Worm (Caenorhabditis elegans) whole organism, mixed stage, embryonic: ENCODE results near the gene math-25.

ENCODE experiments used
- M03D4.4 ChIP-seq: sonication (generic microtip); optimal IDR thresholded peaks from 2 replicates; lab custom pipeline; 2017; ENCODE audit warnings: mild to moderate bottlenecking, missing genetic modification characterization, missing compliant biosample characterization
- bed-3 ChIP-seq: fragments of 200-800 bp; sonication (Bioruptor generic); optimal IDR thresholded peaks from 3 replicates; lab custom pipeline; 2018; ENCODE audit warnings: mild to moderate bottlenecking, missing genetic modification characterization, moderate library complexity, missing compliant biosample characterization
- blmp-1 ChIP-seq: fragments of 150-350 bp; optimal IDR thresholded peaks from 2 replicates; lab custom pipeline; 2014; ENCODE audit warnings: missing biosample characterization, missing genetic modification characterization
- ceh-39 ChIP-seq: fragments of 150-350 bp; optimal IDR thresholded peaks from 2 replicates; lab custom pipeline; 2014; ENCODE audit warnings: missing biosample characterization, missing genetic modification characterization
- ceh-43 ChIP-seq: fragments of 200-800 bp; sonication (Bioruptor generic); optimal IDR thresholded peaks from 2 replicates; lab custom pipeline; 2018; ENCODE audit warnings: mild to moderate bottlenecking, missing genetic modification characterization, moderate library complexity, missing compliant biosample characterization
- ceh-83 ChIP-seq: fragments of 200-800 bp; sonication (Bioruptor generic); optimal IDR thresholded peaks from 2 replicates; lab custom pipeline; 2018; ENCODE audit warnings: mild to moderate bottlenecking, missing genetic modification characterization, missing compliant biosample characterization
- ces-1 ChIP-seq: fragments of 150-350 bp; optimal IDR thresholded peaks from 2 replicates; lab custom pipeline; 2014; ENCODE audit warnings: missing biosample characterization, missing genetic modification reagents, missing genetic modification characterization
- cnd-1 ChIP-seq: fragments of 200-800 bp; sonication (Bioruptor generic); optimal IDR thresholded peaks from 2 replicates; lab custom pipeline; 2018; ENCODE audit warnings: mild to moderate bottlenecking, missing genetic modification characterization, missing compliant biosample characterization
- drap-1 ChIP-seq: fragments of 200-800 bp; sonication (Bioruptor generic); optimal IDR thresholded peaks from 3 replicates; lab custom pipeline; 2018; ENCODE audit warnings: mild to moderate bottlenecking, missing genetic modification characterization, missing compliant biosample characterization
- elt-1 ChIP-seq: sonication (generic microtip); optimal IDR thresholded peaks from 2 replicates; lab custom pipeline; 2017; ENCODE audit warnings: missing genetic modification characterization, mild to moderate bottlenecking, missing compliant biosample characterization, antibody characterized with exemption, moderate library complexity, borderline replicate concordance; ENCODE audit not compliant: insufficient read depth
- elt-3 ChIP-seq: fragments of 150-350 bp; optimal IDR thresholded peaks from 2 replicates; lab custom pipeline; 2014; ENCODE audit warnings: missing biosample characterization, missing genetic modification characterization
- flh-1 ChIP-seq: fragments of 200-800 bp; sonication (Bioruptor generic); optimal IDR thresholded peaks from 2 replicates; lab custom pipeline; 2018; ENCODE audit warnings: mild to moderate bottlenecking, missing genetic modification characterization, moderate library complexity, missing compliant biosample characterization
- ham-2 ChIP-seq: fragments of 200-800 bp; sonication (Bioruptor generic); optimal IDR thresholded peaks from 2 replicates; lab custom pipeline; 2018; ENCODE audit warnings: mild to moderate bottlenecking, missing genetic modification characterization, missing compliant biosample characterization
- hlh-1 ChIP-seq: fragments of 150-350 bp; optimal IDR thresholded peaks from 2 replicates; lab custom pipeline; 2014; ENCODE audit warnings: missing biosample characterization, missing genetic modification reagents, missing genetic modification characterization
- lin-13 ChIP-seq: fragments of 150-350 bp; optimal IDR thresholded peaks from 2 replicates; lab custom pipeline; 2014; ENCODE audit warnings: missing biosample characterization, missing genetic modification characterization
- lin-32 ChIP-seq: fragments of 200-800 bp; sonication (Bioruptor generic); optimal IDR thresholded peaks from 2 replicates; lab custom pipeline; 2018; ENCODE audit warnings: mild to moderate bottlenecking, missing genetic modification characterization, missing compliant biosample characterization
- mab-5 ChIP-seq: fragments of 150-350 bp; optimal IDR thresholded peaks from 2 replicates; lab custom pipeline; 2014; ENCODE audit warnings: missing biosample characterization, missing genetic modification characterization
- mep-1 ChIP-seq: fragments of 150-350 bp; optimal IDR thresholded peaks from 2 replicates; lab custom pipeline; 2017; ENCODE audit warnings: missing biosample characterization, missing genetic modification reagents, missing genetic modification characterization, inconsistent platforms
- mls-2 ChIP-seq: sonication (generic microtip); optimal IDR thresholded peaks from 2 replicates; lab custom pipeline; 2016; ENCODE audit warnings: mild to moderate bottlenecking, missing genetic modification characterization, moderate library complexity, missing compliant biosample characterization
- nhr-2 ChIP-seq: fragments of 150-350 bp; optimal IDR thresholded peaks from 2 replicates; lab custom pipeline; 2014; ENCODE audit warnings: missing biosample characterization, missing genetic modification characterization
- nhr-237 ChIP-seq: fragments of 150-350 bp; optimal IDR thresholded peaks from 2 replicates; lab custom pipeline; 2014; ENCODE audit warnings: missing biosample characterization, missing genetic modification characterization
- nhr-28 ChIP-seq: fragments of 150-350 bp; optimal IDR thresholded peaks from 2 replicates; lab custom pipeline; 2014; ENCODE audit warnings: missing biosample characterization, missing genetic modification characterization
- nhr-76 ChIP-seq: sonication (generic microtip); optimal IDR thresholded peaks from 2 replicates; lab custom pipeline; 2017; ENCODE audit warnings: missing biosample characterization, missing genetic modification characterization
- pha-4 ChIP-seq: fragments of 150-350 bp; optimal IDR thresholded peaks from 2 replicates; lab custom pipeline; 2018; ENCODE audit warnings: missing biosample characterization, missing genetic modification reagents, missing genetic modification characterization
- sem-2 ChIP-seq: fragments of 200-800 bp; sonication (Bioruptor generic); optimal IDR thresholded peaks from 2 replicates; lab custom pipeline; 2018; ENCODE audit warnings: mild to moderate bottlenecking, missing genetic modification characterization, missing compliant biosample characterization
- snpc-4 ChIP-seq: fragments of 150-350 bp; optimal IDR thresholded peaks from 2 replicates; lab custom pipeline; 2014; ENCODE audit warnings: missing biosample characterization, missing genetic modification characterization
- tbx-8 ChIP-seq: fragments of 200-800 bp; sonication (Bioruptor generic); optimal IDR thresholded peaks from 2 replicates; lab custom pipeline; 2018; ENCODE audit warnings: mild to moderate bottlenecking, missing genetic modification characterization, moderate library complexity, missing compliant biosample characterization
- unc-120 ChIP-seq: sonication (generic microtip); optimal IDR thresholded peaks from 2 replicates; lab custom pipeline; 2017; ENCODE audit warnings: missing genetic modification characterization, missing compliant biosample characterization; ENCODE audit not compliant: poor library complexity, severe bottlenecking
- unc-39 ChIP-seq: fragments of 150-350 bp; optimal IDR thresholded peaks from 2 replicates; lab custom pipeline; 2014; ENCODE audit warnings: missing biosample characterization, missing genetic modification characterization
- unc-62 ChIP-seq: fragments of 150-350 bp; optimal IDR thresholded peaks from 2 replicates; lab custom pipeline; 2014; ENCODE audit warnings: missing biosample characterization, missing genetic modification reagents, missing genetic modification characterization
- zip-8 ChIP-seq: fragments of 150-350 bp; optimal IDR thresholded peaks from 2 replicates; lab custom pipeline; 2014; ENCODE audit warnings: missing biosample characterization, missing genetic modification characterization
- ztf-11 ChIP-seq: fragments of 150-350 bp; optimal IDR thresholded peaks from 2 replicates; lab custom pipeline; 2014; ENCODE audit warnings: missing biosample characterization, missing genetic modification characterization

The math-25 gene

ce11 chrII:1899934-1900333 is 4.1 kb downstream of the math-25 start, which contains the start of gene math-24:
math-24 (plus strand) TSS chrII:1900234.
- TF ChIP-seq lin-13 (tag; lab: Kevin White, UChicago) (no peak), ceh-83 (GFP tag; lab: Kevin White, UChicago) (no peak), ces-1 (GFP tag; lab: Kevin White, UChicago) (no peak), nhr-237 (no peak), snpc-4 (tag; lab: Kevin White, UChicago) (no peak), M03D4.4 (tag; lab: Kevin White, UChicago) (no peak), nhr-2 (no peak), ham-2 (GFP tag; lab: Kevin White, UChicago) (no peak), mep-1 (tag; lab: Kevin White, UChicago) (no peak), flh-1 (no peak), elt-3 (tag; lab: Kevin White, UChicago) (no peak), tbx-8 (GFP tag; lab: Kevin White, UChicago) (no peak), mab-5 (tag; lab: Kevin White, UChicago) (no peak), ztf-11 (tag; lab: Kevin White, UChicago) (no peak), mls-2 (tag; lab: Kevin White, UChicago) (no peak), unc-39 (tag; lab: Kevin White, UChicago) (no peak), nhr-28 (tag; lab: Kevin White, UChicago) (no peak), bed-3 (GFP tag; lab: Kevin White, UChicago) (no peak)
- TF ChIP-seq, all 35 proteins: peak for 0

- no peak for TF ChIP-seq cnd-1 (tag; lab: Kevin White, UChicago)
These were observed 6.1 kb downstream of the math-25 start, which contains the start of gene math-23 for ce11 chrII:1901981-1902380. math-23 (plus strand) TSS chrII:1902281.

ce11 chrII:1905104-1905503 is 9.2 kb downstream of the math-25 start, which contains the start of gene math-22:
math-22 (plus strand) TSS chrII:1905404.
- TF ChIP-seq pha-4 = no peak
- no peak for TF ChIP-seq mls-2 (tag; lab: Kevin White, UChicago)
- TF ChIP-seq M03D4.4 (tag; lab: Kevin White, UChicago) = no peak
- no peak for TF ChIP-seq ztf-11 (tag; lab: Kevin White, UChicago)
- TF ChIP-seq zip-8 (tag; lab: Kevin White, UChicago) = no peak
- no peak for TF ChIP-seq mab-5 (tag; lab: Kevin White, UChicago)
- TF ChIP-seq nhr-2 = no peak
- TF ChIP-seq unc-39 (tag; lab: Kevin White, UChicago) = no peak
- no peak for TF ChIP-seq lin-13 (tag; lab: Kevin White, UChicago)
- TF ChIP-seq blmp-1 (tag; lab: Kevin White, UChicago) = no peak
- TF ChIP-seq elt-3 (tag; lab: Kevin White, UChicago) = no peak
- TF ChIP-seq bed-3 (GFP tag; lab: Kevin White, UChicago) = no peak
- TF ChIP-seq unc-120 (tag; lab: Kevin White, UChicago) = no peak
- no peak for TF ChIP-seq sem-2
- no peak for TF ChIP-seq hlh-1
- no peak for TF ChIP-seq ceh-43 (GFP tag; lab: Kevin White, UChicago)
- TF ChIP-seq, all 35 proteins: peak for 0

ce11 chrII:1912741-1913140 is 16.9 kb downstream of the math-25 start, which contains the start of gene math-31:
math-31 (minus strand) TSS chrII:1912841.
- no peak for TF ChIP-seq unc-39 (tag; lab: Kevin White, UChicago)
- TF ChIP-seq nhr-237 = no peak
- TF ChIP-seq mls-2 (tag; lab: Kevin White, UChicago) = no peak
- no peak for TF ChIP-seq zip-8 (tag; lab: Kevin White, UChicago)
- TF ChIP-seq bed-3 (GFP tag; lab: Kevin White, UChicago) = no peak
- no peak for TF ChIP-seq ceh-39 (tag; lab: Kevin White, UChicago)
- no peak for TF ChIP-seq elt-1 (tag; lab: Kevin White, UChicago)
- TF ChIP-seq unc-62 = no peak
- no peak for TF ChIP-seq nhr-76 (tag; lab: Kevin White, UChicago)
- no peak for TF ChIP-seq nhr-28 (tag; lab: Kevin White, UChicago)
- no peak for TF ChIP-seq blmp-1 (tag; lab: Kevin White, UChicago)
- TF ChIP-seq ces-1 (GFP tag; lab: Kevin White, UChicago) = no peak
- TF ChIP-seq lin-13 (tag; lab: Kevin White, UChicago) = no peak
- no peak for TF ChIP-seq lin-32
- TF ChIP-seq pha-4 = no peak
- TF ChIP-seq nhr-2 = no peak
- no peak for TF ChIP-seq hlh-1
- no peak for TF ChIP-seq drap-1
